Fruit fly (Drosophila melanogaster) ovary, adult (tissue): ENCODE data around the gene CG10301.
A peak's percentile ranks its signal among the peaks of the same experiment; 100 is the strongest.

Experiments
- CG17801 ChIP-seq: fragments of 200-800 bp; optimal IDR thresholded peaks from 2 replicates; lab custom pipeline; 2019; ENCODE audit warnings: missing biosample characterization, mild to moderate bottlenecking, missing genetic modification characterization, moderate library complexity; ENCODE audit not compliant: partially characterized antibody

Gene CG10301

dm6 chr3R:23683757-23684156, 26.2 kb upstream of the CG10301 start, which contains the start of gene CG18754:
TSS of gene CG18754 (plus strand) at chr3R:23684057.
- TF ChIP-seq CG17801 (GFP tag; lab: Kevin White, UChicago) = no peak

dm6 chr3R:23685955-23686354, 24.0 kb upstream of the CG10301 start, which contains the start of gene SPE:
TSS of gene SPE (plus strand) at chr3R:23686255.
- TF ChIP-seq CG17801 (GFP tag; lab: Kevin White, UChicago) = no peak

dm6 chr3R:23686924-23687323, 23.0 kb upstream of the CG10301 start:
- TF ChIP-seq CG17801 (GFP tag; lab: Kevin White, UChicago) = no peak

- TF ChIP-seq CG17801 (GFP tag; lab: Kevin White, UChicago) = no peak
These were observed 15.4 kb upstream of the CG10301 start, which contains the start of gene CG10254 for dm6 chr3R:23694579-23695033. TSS of gene CG10254 (minus strand) at chr3R:23694983.

- no peak for TF ChIP-seq CG17801 (GFP tag; lab: Kevin White, UChicago)
These were observed 13.8 kb upstream of the CG10301 start, which contains the start of gene CG10252 for dm6 chr3R:23696145-23696544. TSS of gene CG10252 (minus strand) at chr3R:23696245.

- no peak for TF ChIP-seq CG17801 (GFP tag; lab: Kevin White, UChicago)
These were observed 11.1 kb upstream of the CG10301 start, which contains the start of gene prt for dm6 chr3R:23698835-23699234. TSS of gene prt (minus strand) at chr3R:23699027.

- no peak for TF ChIP-seq CG17801 (GFP tag; lab: Kevin White, UChicago)
These were observed 9.6 kb upstream of the CG10301 start, which contains the start of the genes CG31468 and Gba1a for dm6 chr3R:23700304-23700767. TSS of gene CG31468 (minus strand) at chr3R:23700354. TSS of gene Gba1a (plus strand) at chr3R:23700621.

- no peak for TF ChIP-seq CG17801 (GFP tag; lab: Kevin White, UChicago)
These were observed 7.5 kb upstream of the CG10301 start, which contains the start of gene Qsox4 for dm6 chr3R:23702461-23702860. TSS of gene Qsox4 (plus strand) at chr3R:23702761.

dm6 chr3R:23704383-23705033, 5.5 kb upstream of the CG10301 start, which contains the start of gene Gba1b:
TSS of gene Gba1b (plus strand) at chr3R:23704804.
- no peak for TF ChIP-seq CG17801 (GFP tag; lab: Kevin White, UChicago)

- TF ChIP-seq CG17801 (GFP tag; lab: Kevin White, UChicago) = no peak
These were observed 1.2 kb downstream of the CG10301 start, which contains the start of gene CG10300 for dm6 chr3R:23711195-23711594. TSS of gene CG10300 (plus strand) at chr3R:23711527.

- TF ChIP-seq CG17801 (GFP tag; lab: Kevin White, UChicago) = no peak
These were observed 3.9 kb downstream of the CG10301 start for dm6 chr3R:23713901-23714300.

- TF ChIP-seq CG17801 (GFP tag; lab: Kevin White, UChicago) = no peak
These were observed 4.9 kb downstream of the CG10301 start for dm6 chr3R:23714852-23715251.

- TF ChIP-seq CG17801 (GFP tag; lab: Kevin White, UChicago) = no peak
These were observed 8.5 kb downstream of the CG10301 start, which contains the start of gene nau for dm6 chr3R:23718297-23718941. TSS of gene nau (minus strand) at chr3R:23718357.

- no peak for TF ChIP-seq CG17801 (GFP tag; lab: Kevin White, UChicago)
These were observed 11.6 kb downstream of the CG10301 start, which contains the start of gene CG10232 for dm6 chr3R:23721525-23721924. TSS of gene CG10232 (minus strand) at chr3R:23721625.

- TF ChIP-seq CG17801 (GFP tag; lab: Kevin White, UChicago) = peak; percentile 54
These were observed 12.0 kb downstream of the CG10301 start for dm6 chr3R:23721936-23722335.
